Fruit fly (Drosophila melanogaster) whole organism, adult: ENCODE measurements around the gene CG32547.

Source experiments
- CG11617 ChIP-seq: fragments of 200-800 bp; sonication (Bioruptor generic); optimal IDR thresholded peaks from 2 replicates; lab custom pipeline; 2017; ENCODE audit warnings: mild to moderate bottlenecking, missing biosample characterization, missing genetic modification reagents, missing genetic modification characterization
- CG12768 ChIP-seq: fragments of 200-800 bp; sonication (Bioruptor generic); optimal IDR thresholded peaks from 2 replicates; lab custom pipeline; 2017; ENCODE audit warnings: missing biosample characterization, missing genetic modification characterization, mild to moderate bottlenecking, moderate library complexity, missing genetic modification reagents
- CG14711 ChIP-seq: fragments of 200-800 bp; sonication (Bioruptor generic); optimal IDR thresholded peaks from 2 replicates; lab custom pipeline; 2018; ENCODE audit warnings: missing biosample characterization, mild to moderate bottlenecking, missing genetic modification characterization, moderate library complexity
- CG1620 ChIP-seq: fragments of 200-800 bp; sonication (Bioruptor generic); optimal IDR thresholded peaks from 2 replicates; lab custom pipeline; 2016; ENCODE audit warnings: missing biosample characterization, missing genetic modification characterization
- CG33017 ChIP-seq: fragments of 200-800 bp; sonication (Bioruptor generic); optimal IDR thresholded peaks from 2 replicates; lab custom pipeline; 2018; ENCODE audit warnings: missing biosample characterization, mild to moderate bottlenecking, missing genetic modification characterization, moderate library complexity
- CG5204 ChIP-seq: fragments of 200-800 bp; sonication (Bioruptor generic); optimal IDR thresholded peaks from 2 replicates; lab custom pipeline; 2016; ENCODE audit warnings: missing biosample characterization, missing genetic modification characterization
- CG7045 ChIP-seq: fragments of 200-800 bp; sonication (Bioruptor generic); optimal IDR thresholded peaks from 2 replicates; lab custom pipeline; 2017; ENCODE audit warnings: missing biosample characterization, mild to moderate bottlenecking, missing genetic modification characterization
- CG7101 ChIP-seq: fragments of 200-800 bp; sonication (Bioruptor generic); optimal IDR thresholded peaks from 2 replicates; lab custom pipeline; 2018; ENCODE audit warnings: missing biosample characterization, mild to moderate bottlenecking, missing genetic modification characterization, moderate library complexity
- Clk ChIP-seq: fragments of 200-800 bp; sonication (Bioruptor generic); optimal IDR thresholded peaks from 2 replicates; lab custom pipeline; 2017; ENCODE audit warnings: missing biosample characterization, missing genetic modification characterization
- Crg-1 ChIP-seq: fragments of 200-800 bp; sonication (Bioruptor generic); optimal IDR thresholded peaks from 2 replicates; lab custom pipeline; 2016; ENCODE audit warnings: missing biosample characterization, missing genetic modification characterization
- Hr96 ChIP-seq: fragments of 200-800 bp; sonication (Bioruptor generic); optimal IDR thresholded peaks from 2 replicates; lab custom pipeline; 2016; ENCODE audit warnings: missing biosample characterization, missing genetic modification characterization
- Mnt ChIP-seq: fragments of 200-800 bp; sonication (Bioruptor generic); optimal IDR thresholded peaks from 2 replicates; lab custom pipeline; 2016; ENCODE audit warnings: missing biosample characterization, mild to moderate bottlenecking, missing genetic modification characterization
- bab1 ChIP-seq: fragments of 200-800 bp; sonication (Bioruptor generic); optimal IDR thresholded peaks from 3 replicates; lab custom pipeline; 2019; ENCODE audit warnings: missing biosample characterization, mild to moderate bottlenecking, missing genetic modification characterization, moderate library complexity
- cic ChIP-seq: fragments of 200-800 bp; sonication (Bioruptor generic); optimal IDR thresholded peaks from 2 replicates; lab custom pipeline; 2017; ENCODE audit warnings: missing biosample characterization, mild to moderate bottlenecking, missing genetic modification characterization, moderate library complexity
- cnc ChIP-seq, 2 experiments: fragments of >200 bp; optimal IDR thresholded peaks; 2 replicates each; lab custom pipeline; 2017
- kay ChIP-seq: fragments of 200-800 bp; sonication (Bioruptor generic); peaks from one replicate; lab custom pipeline; 2016; ENCODE audit warnings: missing biosample characterization, missing genetic modification characterization, borderline replicate concordance
- ovo ChIP-seq: fragments of 200-800 bp; sonication (Bioruptor generic); optimal IDR thresholded peaks from 2 replicates; lab custom pipeline; 2016; ENCODE audit warnings: missing biosample characterization, missing genetic modification characterization
- pad ChIP-seq: fragments of 200-800 bp; sonication (Bioruptor generic); optimal IDR thresholded peaks from 3 replicates; lab custom pipeline; 2017; ENCODE audit warnings: missing biosample characterization, missing genetic modification characterization, mild to moderate bottlenecking, moderate library complexity, missing genetic modification reagents
- tj ChIP-seq: fragments of 200-800 bp; sonication (Bioruptor generic); optimal IDR thresholded peaks from 3 replicates; lab custom pipeline; 2017; ENCODE audit warnings: missing biosample characterization, mild to moderate bottlenecking, missing genetic modification characterization, moderate library complexity
- toe ChIP-seq: fragments of 200-800 bp; sonication (Bioruptor generic); optimal IDR thresholded peaks from 2 replicates; lab custom pipeline; 2016; ENCODE audit warnings: missing biosample characterization, missing genetic modification characterization

CG32547 gene

dm6 chrX:18520360-18520759 lies 41.1 kb upstream of the CG32547 start:
- TF ChIP-seq bab1 (GFP tag; lab: Kevin White, UChicago) (peak; percentile 2), Crg-1 (GFP tag; lab: Kevin White, UChicago) (no peak)

- TF ChIP-seq ovo (GFP tag; lab: Kevin White, UChicago) = no peak
- TF ChIP-seq cnc (optimal IDR thresholded peaks at IDR 0.05; lab: Kevin White, UChicago) = no peak
- TF ChIP-seq CG1620 = no peak
- TF ChIP-seq toe (GFP tag; lab: Kevin White, UChicago) = no peak
- TF ChIP-seq cic (GFP tag; lab: Kevin White, UChicago) = no peak
- TF ChIP-seq tj (GFP tag; lab: Kevin White, UChicago) = no peak
- TF ChIP-seq Crg-1 (GFP tag; lab: Kevin White, UChicago) = no peak
These were observed 38.1 kb upstream of the CG32547 start for dm6 chrX:18517415-18517814.

dm6 chrX:18515988-18516541 lies 36.8 kb upstream of the CG32547 start:
- peak; percentile 26 for TF ChIP-seq Mnt (GFP tag; lab: Kevin White, UChicago)
- TF ChIP-seq CG1620 = no peak
- TF ChIP-seq pad (GFP tag; lab: Kevin White, UChicago) = peak; percentile 57
- peak; percentile 73 for TF ChIP-seq kay (GFP tag; lab: Kevin White, UChicago)
- TF ChIP-seq toe (GFP tag; lab: Kevin White, UChicago) = peak; percentile 34
- TF ChIP-seq ovo (GFP tag; lab: Kevin White, UChicago) = peak; percentile 35
- TF ChIP-seq cic (GFP tag; lab: Kevin White, UChicago) = no peak
- peak; percentile 14 for TF ChIP-seq CG7101 (tag; lab: Kevin White, UChicago)
- TF ChIP-seq tj (GFP tag; lab: Kevin White, UChicago) = peak; percentile 61

- TF ChIP-seq tj (GFP tag; lab: Kevin White, UChicago) (peak; percentile 76), Mnt (GFP tag; lab: Kevin White, UChicago) (peak; percentile 100), CG7101 (tag; lab: Kevin White, UChicago) (peak; percentile 2), CG12768 (GFP tag; lab: Kevin White, UChicago) (no peak), cic (GFP tag; lab: Kevin White, UChicago) (no peak)
These were observed 36.1 kb upstream of the CG32547 start, which contains the start of the genes Bx and HisRS for dm6 chrX:18515205-18515921. Gene Bx (plus strand): TSS chrX:18515428. Gene HisRS (plus strand): TSS chrX:18515428.

dm6 chrX:18514767-18515166 lies 35.5 kb upstream of the CG32547 start, which contains the start of gene CG6470:
Gene CG6470 (minus strand): TSS chrX:18514867.
- TF ChIP-seq CG14711 = no peak
- no peak for TF ChIP-seq pad (GFP tag; lab: Kevin White, UChicago)
- no peak for TF ChIP-seq CG12768 (GFP tag; lab: Kevin White, UChicago)
- no peak for TF ChIP-seq cnc (optimal IDR thresholded peaks at IDR 0.05; lab: Kevin White, UChicago)
- no peak for TF ChIP-seq CG33017
- TF ChIP-seq tj (GFP tag; lab: Kevin White, UChicago) = no peak
- no peak for TF ChIP-seq Mnt (GFP tag; lab: Kevin White, UChicago)
- TF ChIP-seq toe (GFP tag; lab: Kevin White, UChicago) = no peak
- TF ChIP-seq kay (GFP tag; lab: Kevin White, UChicago) = no peak
- TF ChIP-seq ovo (GFP tag; lab: Kevin White, UChicago) = no peak
- TF ChIP-seq Clk (GFP tag; lab: Kevin White, UChicago) = no peak
- TF ChIP-seq CG11617 (GFP tag; lab: Kevin White, UChicago) = no peak

dm6 chrX:18512271-18512679 lies 33.0 kb upstream of the CG32547 start, which contains the start of gene Ggt-1:
Gene Ggt-1 (minus strand): TSS chrX:18512521.
- no peak for TF ChIP-seq CG1620
- peak; percentile 31 for TF ChIP-seq CG7101 (tag; lab: Kevin White, UChicago)
- no peak for TF ChIP-seq Crg-1 (GFP tag; lab: Kevin White, UChicago)
- no peak for TF ChIP-seq toe (GFP tag; lab: Kevin White, UChicago)
- no peak for TF ChIP-seq tj (GFP tag; lab: Kevin White, UChicago)
- TF ChIP-seq CG11617 (GFP tag; lab: Kevin White, UChicago) = no peak
- peak; percentile 58 for TF ChIP-seq pad (GFP tag; lab: Kevin White, UChicago)
- no peak for TF ChIP-seq kay (GFP tag; lab: Kevin White, UChicago)
- TF ChIP-seq ovo (GFP tag; lab: Kevin White, UChicago) = peak; percentile 98
- TF ChIP-seq CG14711 = peak; percentile 34
- no peak for TF ChIP-seq CG33017
- no peak for TF ChIP-seq CG5204 (GFP tag; lab: Kevin White, UChicago)
- no peak for TF ChIP-seq cic (GFP tag; lab: Kevin White, UChicago)
- peak; percentile 34 for TF ChIP-seq Hr96 (GFP tag; lab: Kevin White, UChicago)
- no peak for TF ChIP-seq CG12768 (GFP tag; lab: Kevin White, UChicago)
- TF ChIP-seq bab1 (GFP tag; lab: Kevin White, UChicago) = peak; percentile 77
- TF ChIP-seq CG7045 (GFP tag; lab: Kevin White, UChicago) = no peak
- no peak for TF ChIP-seq cnc (optimal IDR thresholded peaks at IDR 0.05; lab: Kevin White, UChicago)
- TF ChIP-seq Mnt (GFP tag; lab: Kevin White, UChicago) = peak; percentile 46
- TF ChIP-seq Clk (GFP tag; lab: Kevin White, UChicago) = no peak
